Worm (Caenorhabditis elegans): ENCODE results near the gene T03E6.8.

DNA sequence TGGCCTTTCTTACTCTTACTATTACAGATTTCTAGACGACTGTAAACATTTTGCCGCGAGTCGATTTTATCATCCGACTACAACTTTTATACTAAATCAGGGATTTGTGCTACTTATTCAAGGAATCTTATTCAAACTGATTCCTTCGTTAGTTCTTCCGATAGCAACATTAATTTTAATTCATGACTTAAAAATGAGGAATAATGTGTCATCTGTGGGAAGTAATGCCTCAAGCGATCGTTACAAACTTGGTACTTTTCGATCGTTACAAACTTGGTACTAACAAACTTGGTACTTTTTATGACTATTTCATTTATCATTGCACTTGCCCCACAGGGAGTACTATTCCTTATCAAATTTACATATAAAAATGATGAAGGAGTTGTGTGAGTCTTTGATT lies 14.5 kb upstream of the T03E6.8 start, which contains the start of gene Y70C5A.4:
- TF ChIP-seq lin-13 (tag; optimal IDR thresholded peaks at IDR 0.05): no peak
- no peak for TF ChIP-seq flh-1 (GFP tag; optimal IDR thresholded peaks at IDR 0.05)
- no peak for TF ChIP-seq snpc-4 (tag; optimal IDR thresholded peaks at IDR 0.05)
- TF ChIP-seq nhr-12 (tag; optimal IDR thresholded peaks at IDR 0.05): no peak
- no peak for TF ChIP-seq M03D4.4 (tag; optimal IDR thresholded peaks at IDR 0.05)
- TF ChIP-seq elt-3 (tag; optimal IDR thresholded peaks at IDR 0.05): no peak
- TF ChIP-seq nhr-28 (tag; optimal IDR thresholded peaks at IDR 0.05): no peak
- TF ChIP-seq sptf-1 (tag; optimal IDR thresholded peaks at IDR 0.05): no peak
- TF ChIP-seq mep-1 (tag; optimal IDR thresholded peaks at IDR 0.05): no peak
- no peak for TF ChIP-seq hlh-1 (tag; optimal IDR thresholded peaks at IDR 0.05)
- TF ChIP-seq pha-4 (tag; optimal IDR thresholded peaks at IDR 0.05): no peak
- no peak for TF ChIP-seq unc-62 (GFP tag; optimal IDR thresholded peaks at IDR 0.05)
- no peak for TF ChIP-seq lin-32 (GFP tag; optimal IDR thresholded peaks at IDR 0.05)

All from whole organism, mixed stage, embryonic.